Worm (Caenorhabditis elegans) whole organism, L4 larva: ENCODE measurements around the gene F18C5.10.

ENCODE experiments used
- F49E8.2 ChIP-seq: sonication (generic microtip); optimal IDR thresholded peaks from 2 replicates; lab custom pipeline; 2016; ENCODE audit warnings: missing compliant biosample characterization, mild to moderate bottlenecking, missing genetic modification characterization, borderline replicate concordance
- T26A8.4 ChIP-seq: fragments of 200-800 bp; sonication (Bioruptor generic); IDR thresholded peaks from 2 replicates; pipeline ENCODE4 v1.3.6; 2022; ENCODE audit warnings: missing genetic modification characterization, missing compliant biosample characterization
- Y5F2A.4 ChIP-seq: fragments of 200-800 bp; sonication (Bioruptor generic); optimal IDR thresholded peaks from 2 replicates; lab custom pipeline; 2018; ENCODE audit warnings: mild to moderate bottlenecking, missing genetic modification characterization, missing compliant biosample characterization
- ZK337.2 ChIP-seq: fragments of 200-800 bp; sonication (Bioruptor generic); IDR thresholded peaks from 2 replicates; pipeline ENCODE4 v1.3.6; 2022; ENCODE audit warnings: missing genetic modification reagents, missing genetic modification characterization, missing compliant biosample characterization
- ceh-20 ChIP-seq: fragments of 200-800 bp; sonication (Bioruptor generic); IDR thresholded peaks from 2 replicates; pipeline ENCODE4 v1.3.6; 2022; ENCODE audit warnings: missing genetic modification reagents, missing genetic modification characterization, missing compliant biosample characterization
- ceh-44 ChIP-seq: fragments of 200-800 bp; sonication (Bioruptor generic); IDR thresholded peaks from 2 replicates; pipeline ENCODE4 v1.3.6; 2022; ENCODE audit warnings: missing genetic modification reagents, missing genetic modification characterization, missing compliant biosample characterization
- ctbp-1 ChIP-seq: fragments of 200-800 bp; sonication (Bioruptor generic); IDR thresholded peaks from 2 replicates; pipeline ENCODE4 v1.3.6; 2022; ENCODE audit warnings: missing genetic modification reagents, missing genetic modification characterization, missing compliant biosample characterization
- daf-12 ChIP-seq: fragments of 150-350 bp; optimal IDR thresholded peaks from 2 replicates; lab custom pipeline; 2014; ENCODE audit warnings: missing biosample characterization, missing genetic modification reagents, missing genetic modification characterization
- daf-16 ChIP-seq, 3 experiments: sonication (generic microtip); optimal IDR thresholded peaks; 2 replicates each; lab custom pipeline; 2016 to 2017; ENCODE audit warnings: missing genetic modification characterization in 3 of 3, missing genetic modification reagents in 3 of 3, mild to moderate bottlenecking in 2 of 3, missing compliant biosample characterization in 2 of 3, missing biosample characterization in 1 of 3, moderate library complexity in 1 of 3
- daf-19 ChIP-seq: fragments of 200-800 bp; sonication (Bioruptor generic); conservative IDR thresholded peaks from 2 replicates; pipeline ENCODE4 v1.3.6; 2022; ENCODE audit warnings: missing genetic modification characterization, missing compliant biosample characterization
- daf-8 ChIP-seq: fragments of 200-800 bp; sonication (Bioruptor generic); IDR thresholded peaks from 2 replicates; pipeline ENCODE4 v1.3.6; 2022; ENCODE audit warnings: missing genetic modification characterization, missing compliant biosample characterization
- dmd-6 ChIP-seq: fragments of 200-800 bp; sonication (Bioruptor generic); IDR thresholded peaks from 2 replicates; pipeline ENCODE4 v1.3.6; 2022; ENCODE audit warnings: missing genetic modification reagents, missing genetic modification characterization, missing compliant biosample characterization
- dmd-8 ChIP-seq: fragments of 200-800 bp; sonication (Bioruptor generic); IDR thresholded peaks from 2 replicates; pipeline ENCODE4 v1.3.6; 2022; ENCODE audit warnings: missing genetic modification characterization, missing compliant biosample characterization
- dpl-1 ChIP-seq: fragments of 150-350 bp; optimal IDR thresholded peaks from 2 replicates; lab custom pipeline; 2014; ENCODE audit warnings: missing biosample characterization, missing genetic modification reagents, missing genetic modification characterization
- dve-1 ChIP-seq: sonication (generic microtip); optimal IDR thresholded peaks from 2 replicates; lab custom pipeline; 2017; ENCODE audit warnings: antibody characterized with exemption, mild to moderate bottlenecking, missing genetic modification characterization, missing compliant biosample characterization; ENCODE audit not compliant: insufficient read depth
- egl-27 ChIP-seq: sonication (generic microtip); optimal IDR thresholded peaks from 3 replicates; lab custom pipeline; 2017; ENCODE audit warnings: missing biosample characterization, missing genetic modification reagents, missing genetic modification characterization
- hlh-11 ChIP-seq: fragments of 200-800 bp; sonication (Bioruptor generic); optimal IDR thresholded peaks from 2 replicates; lab custom pipeline; 2018; ENCODE audit warnings: mild to moderate bottlenecking, missing genetic modification characterization, missing compliant biosample characterization
- hmg-1.1 ChIP-seq: fragments of 200-800 bp; sonication (Bioruptor generic); IDR thresholded peaks from 2 replicates; pipeline ENCODE4 v1.3.6; 2022; ENCODE audit warnings: missing genetic modification reagents, missing genetic modification characterization, missing compliant biosample characterization
- lim-7 ChIP-seq: fragments of 200-800 bp; sonication (Bioruptor generic); IDR thresholded peaks from 2 replicates; pipeline ENCODE4 v1.3.6; 2022; ENCODE audit warnings: missing genetic modification characterization, missing compliant biosample characterization
- lin-1 ChIP-seq: fragments of 200-800 bp; sonication (Bioruptor generic); IDR thresholded peaks from 2 replicates; pipeline ENCODE4 v1.3.6; 2022; ENCODE audit warnings: missing genetic modification reagents, missing genetic modification characterization, missing compliant biosample characterization
- lin-13 ChIP-seq: fragments of 150-350 bp; optimal IDR thresholded peaks from 2 replicates; lab custom pipeline; 2014; ENCODE audit warnings: missing biosample characterization, missing genetic modification reagents, missing genetic modification characterization
- lin-15B ChIP-seq: fragments of 150-350 bp; sonication (generic microtip); optimal IDR thresholded peaks from 3 replicates; lab custom pipeline; 2014; ENCODE audit warnings: missing biosample characterization, missing genetic modification characterization
- lin-29 ChIP-seq: fragments of 200-800 bp; sonication (Bioruptor generic); IDR thresholded peaks from 2 replicates; pipeline ENCODE4 v1.3.6; 2022; ENCODE audit warnings: missing genetic modification reagents, missing genetic modification characterization, missing compliant biosample characterization
- lin-39 ChIP-seq: fragments of 150-350 bp; optimal IDR thresholded peaks from 2 replicates; lab custom pipeline; 2014; ENCODE audit warnings: missing biosample characterization, missing genetic modification reagents, missing genetic modification characterization
- lsy-2 ChIP-seq, 2 experiments: fragments of 150-350 bp in 1 of 2; sonication (generic microtip) in 1 of 2; optimal IDR thresholded peaks; 2 replicates each; lab custom pipeline; 2014 to 2017; ENCODE audit warnings: missing biosample characterization in 2 of 2, missing genetic modification characterization in 2 of 2
- mep-1 ChIP-seq: fragments of 150-350 bp; sonication (generic microtip); optimal IDR thresholded peaks from 3 replicates; lab custom pipeline; 2014; ENCODE audit warnings: missing biosample characterization, missing genetic modification characterization
- mes-2 ChIP-seq: sonication (generic microtip); optimal IDR thresholded peaks from 2 replicates; lab custom pipeline; 2016; ENCODE audit warnings: missing genotype, mild to moderate bottlenecking, missing genetic modification characterization, missing compliant biosample characterization; ENCODE audit not compliant: poor library complexity, severe bottlenecking
- mxl-3 ChIP-seq: fragments of 200-800 bp; sonication (Bioruptor generic); optimal IDR thresholded peaks from 2 replicates; lab custom pipeline; 2018; ENCODE audit warnings: mild to moderate bottlenecking, missing genetic modification characterization, missing compliant biosample characterization
- nhr-10 ChIP-seq: fragments of 150-350 bp; optimal IDR thresholded peaks from 2 replicates; lab custom pipeline; 2014; ENCODE audit warnings: missing biosample characterization, missing genetic modification characterization
- nhr-28 ChIP-seq: fragments of 150-350 bp; optimal IDR thresholded peaks from 2 replicates; lab custom pipeline; 2014; ENCODE audit warnings: missing biosample characterization, missing genetic modification characterization
- nhr-41 ChIP-seq: fragments of 200-800 bp; sonication (Bioruptor generic); IDR thresholded peaks from 2 replicates; pipeline ENCODE4 v1.3.6; 2022; ENCODE audit warnings: missing genetic modification reagents, missing genetic modification characterization, missing compliant biosample characterization
- nhr-48 ChIP-seq: sonication (generic microtip); optimal IDR thresholded peaks from 2 replicates; lab custom pipeline; 2016; ENCODE audit warnings: mild to moderate bottlenecking, missing genetic modification characterization, missing compliant biosample characterization
- pha-4 ChIP-seq, 2 experiments: fragments of 150-350 bp in 1 of 2; fragments of 200-800 bp in 1 of 2; sonication (Bioruptor generic) in 1 of 2; IDR thresholded peaks in 1 of 2; optimal IDR thresholded peaks in 1 of 2; 2 replicates each; pipeline versions ENCODE4 v1.3.6 to Lab custom; 2014 to 2022; ENCODE audit warnings: missing genetic modification characterization in 2 of 2, missing genetic modification reagents in 2 of 2, missing biosample characterization in 1 of 2, missing compliant biosample characterization in 1 of 2
- pqm-1 ChIP-seq: sonication (generic microtip); optimal IDR thresholded peaks from 2 replicates; lab custom pipeline; 2017; ENCODE audit warnings: missing biosample characterization, missing genetic modification characterization
- saeg-2 ChIP-seq: fragments of 200-800 bp; sonication (Bioruptor generic); IDR thresholded peaks from 2 replicates; pipeline ENCODE4 v1.3.6; 2022; ENCODE audit warnings: missing genetic modification reagents, missing genetic modification characterization, missing compliant biosample characterization
- set-16 ChIP-seq: fragments of 200-800 bp; sonication (Bioruptor generic); IDR thresholded peaks from 2 replicates; pipeline ENCODE4 v1.3.6; 2022; ENCODE audit warnings: missing genetic modification reagents, missing genetic modification characterization, missing compliant biosample characterization
- snpc-1.2 ChIP-seq: fragments of 200-800 bp; sonication (Bioruptor generic); IDR thresholded peaks from 2 replicates; pipeline ENCODE4 v1.3.6; 2022; ENCODE audit warnings: missing genetic modification reagents, missing genetic modification characterization, missing compliant biosample characterization
- tag-97 ChIP-seq: fragments of 200-800 bp; sonication (Bioruptor generic); IDR thresholded peaks from 2 replicates; pipeline ENCODE4 v1.3.6; 2022; ENCODE audit warnings: missing genetic modification characterization, missing compliant biosample characterization
- unc-39 ChIP-seq: sonication (generic microtip); optimal IDR thresholded peaks from 2 replicates; lab custom pipeline; 2017; ENCODE audit warnings: missing biosample characterization, missing genetic modification characterization
- zfp-2 ChIP-seq: sonication (generic microtip); optimal IDR thresholded peaks from 2 replicates; lab custom pipeline; 2016; ENCODE audit warnings: mild to moderate bottlenecking, missing genetic modification characterization, missing compliant biosample characterization
- zfp-3 ChIP-seq: fragments of 200-800 bp; sonication (Bioruptor generic); conservative IDR thresholded peaks from 2 replicates; pipeline ENCODE4 v1.3.6; 2022; ENCODE audit warnings: missing genetic modification reagents, missing genetic modification characterization, missing compliant biosample characterization
- zip-11 ChIP-seq: fragments of 200-800 bp; sonication (Bioruptor generic); IDR thresholded peaks from 2 replicates; pipeline ENCODE4 v1.3.6; 2022; ENCODE audit warnings: missing genetic modification characterization, missing compliant biosample characterization
- ztf-11 ChIP-seq: fragments of 150-350 bp; optimal IDR thresholded peaks from 2 replicates; lab custom pipeline; 2014; ENCODE audit warnings: missing biosample characterization, missing genetic modification characterization

Gene F18C5.10

ce11 chrII:6521316-6521715 lies 39.9 kb downstream of the F18C5.10 start, which contains the start of gene toe-2:
toe-2 (minus strand) TSS chrII:6521385.
- TF ChIP-seq ztf-11 (tag; lab: Kevin White, UChicago) = no peak
- no peak for TF ChIP-seq lsy-2 (tag; optimal IDR thresholded peaks at IDR 0.05; lab: Kevin White, UChicago)
- TF ChIP-seq dve-1 = peak; percentile 18
- TF ChIP-seq Y5F2A.4 = no peak
- TF ChIP-seq lin-29 (GFP tag; lab: Robert Waterston, UW) = no peak
- TF ChIP-seq lin-15B (tag; lab: Kevin White, UChicago) = no peak
- peak; percentile 37 for TF ChIP-seq hlh-11 (tag; lab: Kevin White, UChicago)
- no peak for TF ChIP-seq daf-16 (GFP tag; optimal IDR thresholded peaks at IDR 0.05; lab: Kevin White, UChicago)
- peak; percentile 88 for TF ChIP-seq daf-16 (tag; optimal IDR thresholded peaks at IDR 0.05; lab: Kevin White, UChicago)
- no peak for TF ChIP-seq dpl-1 (GFP tag; lab: Kevin White, UChicago)
- TF ChIP-seq pha-4 (GFP tag; IDR thresholded peaks at IDR 0.05; lab: Robert Waterston, UW) = no peak
- no peak for TF ChIP-seq pha-4 (tag; optimal IDR thresholded peaks at IDR 0.05; lab: Kevin White, UChicago)

ce11 chrII:6520103-6520502 lies 41.1 kb downstream of the F18C5.10 start:
- no peak for TF ChIP-seq ceh-44
- TF ChIP-seq lim-7 (GFP tag; lab: Robert Waterston, UW) = no peak
- no peak for TF ChIP-seq nhr-41 (GFP tag; lab: Robert Waterston, UW)
- TF ChIP-seq unc-39 = no peak
- no peak for TF ChIP-seq ceh-20
- no peak for TF ChIP-seq daf-19
- TF ChIP-seq dmd-8 (GFP tag; lab: Robert Waterston, UW) = no peak
- no peak for TF ChIP-seq set-16 (GFP tag; lab: Robert Waterston, UW)
- no peak for TF ChIP-seq zip-11 (GFP tag; lab: Robert Waterston, UW)
- no peak for TF ChIP-seq F49E8.2
- no peak for TF ChIP-seq tag-97
- no peak for TF ChIP-seq zfp-2 (tag; lab: Kevin White, UChicago)
- TF ChIP-seq nhr-28 (tag; lab: Kevin White, UChicago) = peak; percentile 31
- TF ChIP-seq snpc-1.2 = no peak
- TF ChIP-seq ZK337.2 (GFP tag; lab: Robert Waterston, UW) = no peak
- TF ChIP-seq dmd-6 (GFP tag; lab: Robert Waterston, UW) = peak; percentile 67
- no peak for TF ChIP-seq T26A8.4 (GFP tag; lab: Robert Waterston, UW)
- no peak for TF ChIP-seq pha-4 (GFP tag; IDR thresholded peaks at IDR 0.05; lab: Robert Waterston, UW)
- no peak for TF ChIP-seq pha-4 (tag; optimal IDR thresholded peaks at IDR 0.05; lab: Kevin White, UChicago)
- TF ChIP-seq ztf-11 (tag; lab: Kevin White, UChicago) = no peak
- TF ChIP-seq hmg-1.1 (GFP tag; lab: Robert Waterston, UW) = no peak
- peak; percentile 3 for TF ChIP-seq mxl-3
- peak; percentile 42 for TF ChIP-seq dve-1
- TF ChIP-seq mep-1 (tag; lab: Kevin White, UChicago) = no peak
- TF ChIP-seq saeg-2 (GFP tag; lab: Robert Waterston, UW) = no peak
- TF ChIP-seq lin-1 (GFP tag; lab: Robert Waterston, UW) = 0 out of 2 replicates have a peak, but pooled peaks have one; percentile 17
- TF ChIP-seq lin-13 (GFP tag; lab: Kevin White, UChicago) = no peak
- TF ChIP-seq zfp-3 (GFP tag; lab: Robert Waterston, UW) = no peak
- no peak for TF ChIP-seq daf-8 (GFP tag; lab: Robert Waterston, UW)
- TF ChIP-seq lin-39 (tag; lab: Kevin White, UChicago) = no peak
- TF ChIP-seq nhr-10 (tag; lab: Kevin White, UChicago) = no peak
- TF ChIP-seq pqm-1 (tag; lab: Kevin White, UChicago) = peak; percentile 74
- no peak for TF ChIP-seq nhr-48 (tag; lab: Kevin White, UChicago)
- TF ChIP-seq mes-2 (tag; lab: Kevin White, UChicago) = peak; percentile 33
- no peak for TF ChIP-seq ctbp-1
- no peak for TF ChIP-seq daf-16 (GFP tag; optimal IDR thresholded peaks at IDR 0.05; lab: Kevin White, UChicago)
- peak; percentile 95 for TF ChIP-seq daf-16 (tag; optimal IDR thresholded peaks at IDR 0.05; lab: Kevin White, UChicago)
- no peak for TF ChIP-seq daf-12 (tag; lab: Kevin White, UChicago)
- no peak for TF ChIP-seq egl-27 (tag; lab: Kevin White, UChicago)
- TF ChIP-seq hlh-11 (tag; lab: Kevin White, UChicago) = peak; percentile 71
